Worm (Caenorhabditis elegans): ENCODE measurements around the gene F20D6.15.

Gene F20D6.15

ce11 chrV:8168219-8168962 lies 19.9 kb downstream of the F20D6.15 start, which contains the start of gene F20D6.8:
TSS of gene F20D6.8 (minus strand) at chrV:8168269.
- no peak for TF ChIP-seq snpc-3.4 (tag; optimal IDR thresholded peaks at IDR 0.05)
- TF ChIP-seq rec-8 (tag; optimal IDR thresholded peaks at IDR 0.05): no peak
- TF ChIP-seq B0336.3 (GFP tag; IDR thresholded peaks at IDR 0.05): no peak
- no peak for TF ChIP-seq hlh-26 (GFP tag; conservative IDR thresholded peaks at IDR 0.05)
- TF ChIP-seq tbp1 (GFP tag; optimal IDR thresholded peaks at IDR 0.05): no peak
- no peak for TF ChIP-seq F49E8.2 (tag; optimal IDR thresholded peaks at IDR 0.05; ENCODE audit: insufficient read depth)

- no peak for TF ChIP-seq cebp-2 (GFP tag; IDR thresholded peaks at IDR 0.05)
- TF ChIP-seq ztf-25 (GFP tag; IDR thresholded peaks at IDR 0.05): no peak
- TF ChIP-seq let-526 (GFP tag; IDR thresholded peaks at IDR 0.05): no peak
These were observed 25.1 kb downstream of the F20D6.15 start for ce11 chrV:8163199-8163598.

ce11 chrV:8161699-8162098 lies 26.6 kb downstream of the F20D6.15 start, which contains the start of gene F20D6.5:
TSS of gene F20D6.5 (plus strand) at chrV:8161957.
- TF ChIP-seq nhr-80 (tag; optimal IDR thresholded peaks at IDR 0.05): peak; percentile 60
- no peak for TF ChIP-seq hlh-12 (tag; optimal IDR thresholded peaks at IDR 0.05)
- no peak for TF ChIP-seq F57A8.1 (GFP tag; optimal IDR thresholded peaks at IDR 0.05)

ce11 chrV:8159629-8160028 lies 28.6 kb downstream of the F20D6.15 start, which contains the start of gene F20D6.6:
TSS of gene F20D6.6 (plus strand) at chrV:8159929.
- TF ChIP-seq snpc-1.3 (tag; optimal IDR thresholded peaks at IDR 0.05; ENCODE audit: insufficient read depth) (no peak), Y79H2A.3 (GFP tag; conservative IDR thresholded peaks at IDR 0.05) (no peak), bed-1 (GFP tag; IDR thresholded peaks at IDR 0.05) (no peak)

- TF ChIP-seq repo-1 (tag; optimal IDR thresholded peaks at IDR 0.05) (no peak), F22D6.2 (tag; optimal IDR thresholded peaks at IDR 0.05) (no peak), rpc-1 (optimal IDR thresholded peaks at IDR 0.05) (no peak), rpc-1 (tag; optimal IDR thresholded peaks at IDR 0.05) (no peak), let-607 (tag; optimal IDR thresholded peaks at IDR 0.05) (no peak), hmg-20 (GFP tag; IDR thresholded peaks at IDR 0.05) (no peak), ccch-3 (GFP tag; optimal IDR thresholded peaks at IDR 0.05) (no peak), bed-2 (GFP tag; IDR thresholded peaks at IDR 0.05) (no peak), ztf-3 (GFP tag; optimal IDR thresholded peaks at IDR 0.05) (no peak)
These were observed 30.8 kb downstream of the F20D6.15 start, which contains the start of gene sul-2 for ce11 chrV:8157446-8157845. TSS of gene sul-2 (plus strand) at chrV:8157746.

ce11 chrV:8155743-8156142 lies 32.5 kb downstream of the F20D6.15 start:
- TF ChIP-seq rec-8 (tag; optimal IDR thresholded peaks at IDR 0.05) (no peak), ceh-91 (GFP tag; IDR thresholded peaks at IDR 0.05) (no peak), rcor-1 (GFP tag; IDR thresholded peaks at IDR 0.05) (no peak), F23B12.7 (tag; optimal IDR thresholded peaks at IDR 0.05; ENCODE audit: insufficient read depth) (no peak), xnd-1 (tag; optimal IDR thresholded peaks at IDR 0.05) (no peak), nfya-2 (GFP tag; IDR thresholded peaks at IDR 0.05) (no peak), nhr-179 (tag; optimal IDR thresholded peaks at IDR 0.05) (no peak), attf-5 (GFP tag; optimal IDR thresholded peaks at IDR 0.05) (no peak), Y79H2A.3 (GFP tag; conservative IDR thresholded peaks at IDR 0.05) (no peak), madf-10 (tag; optimal IDR thresholded peaks at IDR 0.05) (no peak), cebp-2 (GFP tag; IDR thresholded peaks at IDR 0.05) (no peak), nhr-27 (tag; optimal IDR thresholded peaks at IDR 0.05) (no peak), let-607 (tag; optimal IDR thresholded peaks at IDR 0.05) (no peak), tbx-9 (tag; optimal IDR thresholded peaks at IDR 0.05; ENCODE audit: borderline replicate concordance) (no peak), ztf-25 (GFP tag; IDR thresholded peaks at IDR 0.05) (no peak), somi-1 (GFP tag; optimal IDR thresholded peaks at IDR 0.05) (no peak), F39B2.1 (GFP tag; IDR thresholded peaks at IDR 0.05) (no peak)
